Fruit fly (Drosophila melanogaster) Kc167 (cell line): ENCODE measurements around the gene Cyp318a1.

Experiments used
- Myc ChIP-seq: fragments of >200 bp; optimal IDR thresholded peaks from 2 replicates; lab custom pipeline; 2017; ENCODE audit warnings: missing external identifiers
- h ChIP-seq: fragments of >200 bp; optimal IDR thresholded peaks from 3 replicates; lab custom pipeline; 2018; ENCODE audit warnings: missing external identifiers
- insv ChIP-seq: fragments of >200 bp; optimal IDR thresholded peaks from 3 replicates; lab custom pipeline; 2018; ENCODE audit warnings: missing external identifiers

- TF ChIP-seq insv (lab: Kevin White, UChicago) (no peak), h (lab: Kevin White, UChicago) (no peak), Myc (lab: Kevin White, UChicago) (no peak)
Observed at dm6 chrX:12084406-12084805, 52.0 kb downstream of the Cyp318a1 start.
